Fruit fly (Drosophila melanogaster) whole organism, embryonic: ENCODE measurements around the gene CG2794.
A peak's percentile ranks its signal among the peaks of the same experiment; 100 is the strongest.

Experiments
- Aef1 ChIP-seq: fragments of 200-800 bp; sonication (Bioruptor generic); IDR thresholded peaks from 3 replicates; pipeline ENCODE4 v1.3.6; 2022; ENCODE audit warnings: missing biosample characterization, missing genetic modification characterization
- Awh ChIP-seq: fragments of 200-800 bp; sonication (Bioruptor generic); IDR thresholded peaks from 2 replicates; pipeline ENCODE4, ENCODE4 v1.3.6; 2022; ENCODE audit warnings: missing biosample characterization, missing genetic modification characterization
- CG1024 ChIP-seq: fragments of 200-800 bp; sonication (Bioruptor generic); IDR thresholded peaks from 2 replicates; pipeline ENCODE4 v1.3.6; 2022; ENCODE audit warnings: missing biosample characterization, missing genetic modification characterization
- CG11398 ChIP-seq: fragments of 200-800 bp; sonication (Bioruptor generic); optimal IDR thresholded peaks from 2 replicates; lab custom pipeline; 2016; ENCODE audit warnings: missing biosample characterization, missing genetic modification characterization
- CG14014 ChIP-seq: fragments of 200-800 bp; sonication (Bioruptor generic); IDR thresholded peaks from 2 replicates; pipeline ENCODE4 v1.3.6; 2022; ENCODE audit warnings: missing biosample characterization, missing genetic modification characterization
- CG14667 ChIP-seq: fragments of 200-800 bp; sonication (Bioruptor generic); IDR thresholded peaks from 2 replicates; pipeline ENCODE4 v1.3.6; 2022; ENCODE audit warnings: missing biosample characterization, missing genetic modification characterization
- CG14710 ChIP-seq: fragments of 200-800 bp; sonication (Bioruptor generic); optimal IDR thresholded peaks from 3 replicates; lab custom pipeline; 2019; ENCODE audit warnings: missing biosample characterization, mild to moderate bottlenecking, missing genetic modification characterization, moderate library complexity
- CG1603 ChIP-seq: fragments of 200-800 bp; sonication (Bioruptor generic); optimal IDR thresholded peaks from 2 replicates; lab custom pipeline; 2019; ENCODE audit warnings: missing biosample characterization, mild to moderate bottlenecking, missing genetic modification characterization, moderate library complexity
- CG1647 ChIP-seq: fragments of 200-800 bp; sonication (Bioruptor generic); optimal IDR thresholded peaks from 3 replicates; lab custom pipeline; 2016; ENCODE audit warnings: missing biosample characterization, missing genetic modification characterization
- CG17802 ChIP-seq: fragments of 200-800 bp; sonication (Bioruptor generic); optimal IDR thresholded peaks from 2 replicates; lab custom pipeline; 2018; ENCODE audit warnings: missing biosample characterization, mild to moderate bottlenecking, missing genetic modification characterization, moderate library complexity
- CG17829 ChIP-seq: fragments of 200-800 bp; optimal IDR thresholded peaks from 2 replicates; lab custom pipeline; 2019; ENCODE audit warnings: missing biosample characterization, mild to moderate bottlenecking, missing genetic modification characterization, moderate library complexity
- CG2116 ChIP-seq: fragments of 200-800 bp; sonication (Bioruptor generic); optimal IDR thresholded peaks from 3 replicates; lab custom pipeline; 2018; ENCODE audit warnings: missing biosample characterization, mild to moderate bottlenecking, missing genetic modification characterization
- CG2120 ChIP-seq: fragments of 200-800 bp; sonication (Bioruptor generic); optimal IDR thresholded peaks from 3 replicates; lab custom pipeline; 2016; ENCODE audit warnings: missing biosample characterization, missing genetic modification characterization
- CG31388 ChIP-seq: fragments of 200-800 bp; sonication (Bioruptor generic); optimal IDR thresholded peaks from 2 replicates; lab custom pipeline; 2016; ENCODE audit warnings: missing biosample characterization, missing genetic modification characterization
- CG32772 ChIP-seq: fragments of 200-800 bp; sonication (Bioruptor generic); IDR thresholded peaks from 2 replicates; pipeline ENCODE4 v1.3.6; 2022; ENCODE audit warnings: missing biosample characterization, missing genetic modification characterization
- CG6683 ChIP-seq: fragments of 200-800 bp; sonication (Bioruptor generic); optimal IDR thresholded peaks from 2 replicates; lab custom pipeline; 2017; ENCODE audit warnings: missing biosample characterization, mild to moderate bottlenecking, missing genetic modification characterization, missing genetic modification reagents
- CG6813 ChIP-seq: fragments of 200-800 bp; sonication (Bioruptor generic); optimal IDR thresholded peaks from 2 replicates; lab custom pipeline; 2017; ENCODE audit warnings: missing biosample characterization, missing genetic modification characterization, mild to moderate bottlenecking, moderate library complexity, missing genetic modification reagents
- CG7271 ChIP-seq: fragments of 200-800 bp; sonication (Bioruptor generic); optimal IDR thresholded peaks from 2 replicates; lab custom pipeline; 2018; ENCODE audit warnings: missing biosample characterization, mild to moderate bottlenecking, missing genetic modification characterization, moderate library complexity
- CG7786 ChIP-seq: fragments of 200-800 bp; sonication (Bioruptor generic); optimal IDR thresholded peaks from 2 replicates; lab custom pipeline; 2016; ENCODE audit warnings: missing biosample characterization, missing genetic modification characterization
- CG7928 ChIP-seq: fragments of 200-800 bp; sonication (Bioruptor generic); optimal IDR thresholded peaks from 2 replicates; lab custom pipeline; 2017; ENCODE audit warnings: missing biosample characterization, mild to moderate bottlenecking, missing genetic modification characterization
- CG8944 ChIP-seq: fragments of 200-800 bp; sonication (Bioruptor generic); optimal IDR thresholded peaks from 3 replicates; lab custom pipeline; 2016; ENCODE audit warnings: missing biosample characterization, missing genetic modification characterization
- Dbx ChIP-seq: fragments of 200-800 bp; sonication (Bioruptor generic); IDR thresholded peaks from 3 replicates; pipeline ENCODE4 v1.3.6; 2022; ENCODE audit warnings: missing biosample characterization, missing genetic modification characterization
- Deaf1 ChIP-seq: fragments of 200-800 bp; optimal IDR thresholded peaks from 3 replicates; lab custom pipeline; 2019; ENCODE audit warnings: missing biosample characterization, mild to moderate bottlenecking, missing genetic modification characterization, moderate library complexity
- Dek ChIP-seq: fragments of 200-800 bp; sonication (Bioruptor generic); optimal IDR thresholded peaks from 3 replicates; lab custom pipeline; 2019; ENCODE audit warnings: missing biosample characterization, mild to moderate bottlenecking, missing genetic modification characterization, moderate library complexity
- Hey ChIP-seq: fragments of 200-800 bp; sonication (Bioruptor generic); optimal IDR thresholded peaks from 3 replicates; lab custom pipeline; 2018; ENCODE audit warnings: missing biosample characterization, mild to moderate bottlenecking, missing genetic modification characterization
- Mad ChIP-seq: fragments of 200-800 bp; sonication (Bioruptor generic); optimal IDR thresholded peaks from 2 replicates; lab custom pipeline; 2016; ENCODE audit warnings: missing biosample characterization, missing genetic modification characterization
- Meics ChIP-seq: fragments of 200-800 bp; sonication (Bioruptor generic); optimal IDR thresholded peaks from 2 replicates; lab custom pipeline; 2017; ENCODE audit warnings: missing biosample characterization, mild to moderate bottlenecking, missing genetic modification characterization
- Mes4 ChIP-seq: fragments of 200-800 bp; sonication (Bioruptor generic); optimal IDR thresholded peaks from 2 replicates; lab custom pipeline; 2016; ENCODE audit warnings: missing biosample characterization, missing genetic modification characterization
- Neu2 ChIP-seq: fragments of 200-800 bp; sonication (Bioruptor generic); optimal IDR thresholded peaks from 3 replicates; lab custom pipeline; 2016; ENCODE audit warnings: missing biosample characterization, missing genetic modification characterization, borderline replicate concordance
- Nf-YA ChIP-seq: fragments of 200-800 bp; sonication (Bioruptor generic); IDR thresholded peaks from 2 replicates; pipeline ENCODE4 v1.3.6; 2022; ENCODE audit warnings: missing biosample characterization, missing genetic modification characterization
- Pdp1 ChIP-seq, 2 experiments: fragments of 200-800 bp; sonication (Bioruptor generic); optimal IDR thresholded peaks; 3 replicates each; lab custom pipeline; 2016; ENCODE audit warnings: missing biosample characterization in 2 of 2, missing genetic modification characterization in 2 of 2, mild to moderate bottlenecking in 1 of 2, moderate library complexity in 1 of 2
- Spps ChIP-seq: fragments of 200-800 bp; sonication (Bioruptor generic); optimal IDR thresholded peaks from 2 replicates; lab custom pipeline; 2018; ENCODE audit warnings: missing biosample characterization, mild to moderate bottlenecking, missing genetic modification characterization
- Tbp ChIP-seq: fragments of >200 bp; optimal IDR thresholded peaks from 2 replicates; lab custom pipeline; 2018; ENCODE audit warnings: missing biosample characterization, missing genetic modification characterization
- btn ChIP-seq: fragments of 200-800 bp; sonication (Bioruptor generic); optimal IDR thresholded peaks from 2 replicates; lab custom pipeline; 2016; ENCODE audit warnings: missing biosample characterization, missing genetic modification characterization
- chif ChIP-seq, 2 experiments: fragments of 200-800 bp; sonication (Bioruptor generic); optimal IDR thresholded peaks; 3 replicates each; lab custom pipeline; 2016; ENCODE audit warnings: missing biosample characterization in 2 of 2, missing genetic modification characterization in 2 of 2
- dan ChIP-seq: fragments of 200-800 bp; sonication (Bioruptor generic); IDR thresholded peaks from 2 replicates; pipeline ENCODE4 v1.3.6; 2022; ENCODE audit warnings: missing biosample characterization, missing genetic modification characterization
- danr ChIP-seq: fragments of 200-800 bp; sonication (Bioruptor generic); IDR thresholded peaks from 2 replicates; pipeline ENCODE4 v1.3.6; 2022; ENCODE audit warnings: missing biosample characterization, missing genetic modification characterization
- fd64A ChIP-seq: fragments of 200-800 bp; sonication (Bioruptor generic); optimal IDR thresholded peaks from 3 replicates; lab custom pipeline; 2018; ENCODE audit warnings: missing biosample characterization, mild to moderate bottlenecking, missing genetic modification characterization
- fd96Cb ChIP-seq: fragments of 200-800 bp; sonication (Bioruptor generic); optimal IDR thresholded peaks from 2 replicates; lab custom pipeline; 2018; ENCODE audit warnings: missing biosample characterization, mild to moderate bottlenecking, missing genetic modification characterization, moderate library complexity
- fu2 ChIP-seq: fragments of 200-800 bp; sonication (Bioruptor generic); optimal IDR thresholded peaks from 2 replicates; lab custom pipeline; 2016; ENCODE audit warnings: missing biosample characterization, missing genetic modification characterization
- hth ChIP-seq: fragments of >200 bp; optimal IDR thresholded peaks from 2 replicates; lab custom pipeline; 2017; ENCODE audit warnings: inconsistent platforms
- ken ChIP-seq: fragments of 200-800 bp; sonication (Bioruptor generic); IDR thresholded peaks from 3 replicates; pipeline ENCODE4 v1.3.6; 2022; ENCODE audit warnings: missing biosample characterization, missing genetic modification characterization
- klu ChIP-seq: fragments of 200-800 bp; sonication (Bioruptor generic); IDR thresholded peaks from 2 replicates; pipeline ENCODE4 v1.3.6; 2022; ENCODE audit warnings: missing biosample characterization, missing genetic modification characterization
- lab ChIP-seq: fragments of 200-800 bp; sonication (Bioruptor generic); optimal IDR thresholded peaks from 3 replicates; lab custom pipeline; 2017; ENCODE audit warnings: missing biosample characterization, missing genetic modification characterization, mild to moderate bottlenecking, moderate library complexity, missing genetic modification reagents
- lbe ChIP-seq: fragments of 200-800 bp; sonication (Bioruptor generic); optimal IDR thresholded peaks from 2 replicates; lab custom pipeline; 2016; ENCODE audit warnings: missing biosample characterization, mild to moderate bottlenecking, missing genetic modification characterization
- maf-S ChIP-seq: fragments of 200-800 bp; sonication (Bioruptor generic); optimal IDR thresholded peaks from 2 replicates; lab custom pipeline; 2016; ENCODE audit warnings: missing biosample characterization, missing genetic modification characterization
- scrt ChIP-seq: fragments of 200-800 bp; sonication (Bioruptor generic); optimal IDR thresholded peaks from 2 replicates; lab custom pipeline; 2018; ENCODE audit warnings: missing biosample characterization, mild to moderate bottlenecking, missing genetic modification characterization, moderate library complexity
- ssp ChIP-seq: fragments of 200-800 bp; sonication (Bioruptor generic); IDR thresholded peaks from 2 replicates; pipeline ENCODE4 v1.3.6; 2022; ENCODE audit warnings: missing biosample characterization, missing genetic modification characterization
- trh ChIP-seq: fragments of 200-800 bp; sonication (Bioruptor generic); optimal IDR thresholded peaks from 2 replicates; lab custom pipeline; 2016; ENCODE audit warnings: missing biosample characterization, missing genetic modification characterization
- unpg ChIP-seq: fragments of 200-800 bp; sonication (Bioruptor generic); optimal IDR thresholded peaks from 3 replicates; lab custom pipeline; 2018; ENCODE audit warnings: missing biosample characterization, mild to moderate bottlenecking, missing genetic modification characterization, moderate library complexity
- zfh1 ChIP-seq: fragments of 200-800 bp; sonication (Bioruptor generic); IDR thresholded peaks from 3 replicates; pipeline ENCODE4 v1.3.6; 2022; ENCODE audit warnings: missing biosample characterization, missing genetic modification characterization

The CG2794 gene

dm6 chr2L:544444-545179 lies 19.4 kb upstream of the CG2794 start, which contains the start of the genes Spp and nAChRbeta3 (continued):
- TF ChIP-seq CG14710 (tag; lab: Kevin White, UChicago) (peak; percentile 72), fu2 (GFP tag; lab: Kevin White, UChicago) (peak; percentile 4), CG14667 (GFP tag; lab: Robert Waterston, UW) (no peak), Awh (GFP tag; lab: Robert Waterston, UW) (no peak), CG2116 (peak; percentile 68), CG17802 (no peak), CG11398 (GFP tag; lab: Kevin White, UChicago) (no peak), Tbp (GFP tag; lab: Kevin White, UChicago) (no peak), ken (GFP tag; lab: Robert Waterston, UW) (no peak), Nf-YA (GFP tag; lab: Robert Waterston, UW) (no peak), Hey (tag; lab: Kevin White, UChicago) (no peak), CG32772 (GFP tag; lab: Robert Waterston, UW) (no peak), CG8944 (GFP tag; lab: Kevin White, UChicago) (no peak), CG2120 (no peak), Deaf1 (tag; lab: Kevin White, UChicago) (no peak), Mes4 (GFP tag; lab: Kevin White, UChicago) (no peak), fd64A (GFP tag; lab: Kevin White, UChicago) (no peak), trh (no peak), fd96Cb (tag; lab: Kevin White, UChicago) (no peak), CG7271 (tag; lab: Kevin White, UChicago) (no peak), btn (GFP tag; lab: Kevin White, UChicago) (no peak), zfh1 (GFP tag; lab: Robert Waterston, UW) (no peak), lbe (GFP tag; lab: Kevin White, UChicago) (no peak), CG6683 (no peak), CG31388 (no peak), hth (no peak), Dek (tag; lab: Kevin White, UChicago) (no peak), Spps (tag; lab: Kevin White, UChicago) (no peak), CG1647 (GFP tag; lab: Kevin White, UChicago) (no peak), Meics (GFP tag; lab: Kevin White, UChicago) (no peak), chif (GFP tag; optimal IDR thresholded peaks at IDR 0.05; lab: Kevin White, UChicago) (no peak), ssp (GFP tag; lab: Robert Waterston, UW) (no peak), dan (GFP tag; lab: Robert Waterston, UW) (no peak), maf-S (GFP tag; lab: Kevin White, UChicago) (no peak), Pdp1 (GFP tag; optimal IDR thresholded peaks at IDR 0.05; lab: Kevin White, UChicago) (no peak), klu (GFP tag; lab: Robert Waterston, UW) (no peak), Mad (GFP tag; lab: Kevin White, UChicago) (no peak), lab (GFP tag; lab: Kevin White, UChicago) (no peak), scrt (GFP tag; lab: Kevin White, UChicago) (no peak), Neu2 (no peak), CG7928 (no peak), unpg (no peak), CG6813 (GFP tag; lab: Kevin White, UChicago) (no peak), CG1024 (GFP tag; lab: Robert Waterston, UW) (no peak), CG7786 (no peak), CG1603 (tag; lab: Kevin White, UChicago) (peak; percentile 74), danr (GFP tag; lab: Robert Waterston, UW) (no peak), CG14014 (GFP tag; lab: Robert Waterston, UW) (no peak), Dbx (GFP tag; lab: Robert Waterston, UW) (no peak), Aef1 (GFP tag; lab: Robert Waterston, UW) (no peak), CG17829 (tag; lab: Kevin White, UChicago) (peak; percentile 2)
